Worm (Caenorhabditis elegans) whole organism, young adult: ENCODE results near the gene ugt-42.

Experiments
- B0261.1 ChIP-seq: sonication (generic microtip); optimal IDR thresholded peaks from 2 replicates; lab custom pipeline; 2016; ENCODE audit warnings: mild to moderate bottlenecking, missing genetic modification characterization, moderate library complexity, missing compliant biosample characterization
- B0336.3 ChIP-seq: fragments of 200-800 bp; sonication (Bioruptor generic); IDR thresholded peaks from 2 replicates; pipeline ENCODE4 v1.3.6; 2022; ENCODE audit warnings: missing genetic modification characterization, missing compliant biosample characterization
- C17E4.6 ChIP-seq: fragments of 200-800 bp; sonication (Bioruptor generic); IDR thresholded peaks from 2 replicates; pipeline ENCODE4 v1.3.6; 2022; ENCODE audit warnings: missing genetic modification reagents, missing genetic modification characterization, missing compliant biosample characterization
- F22D6.2 ChIP-seq: sonication (generic microtip); optimal IDR thresholded peaks from 2 replicates; lab custom pipeline; 2016; ENCODE audit warnings: mild to moderate bottlenecking, missing genetic modification characterization, missing compliant biosample characterization
- F23B12.7 ChIP-seq: sonication (generic microtip); optimal IDR thresholded peaks from 2 replicates; lab custom pipeline; 2017; ENCODE audit warnings: missing genetic modification characterization, mild to moderate bottlenecking, missing compliant biosample characterization, antibody characterized with exemption, moderate library complexity; ENCODE audit not compliant: insufficient read depth
- F33H1.4 ChIP-seq: fragments of 200-800 bp; sonication (Bioruptor generic); IDR thresholded peaks from 2 replicates; pipeline ENCODE4 v1.3.6; 2022; ENCODE audit warnings: missing genetic modification reagents, missing genetic modification characterization, missing compliant biosample characterization
- F37B4.10 ChIP-seq: fragments of 200-800 bp; sonication (Bioruptor generic); IDR thresholded peaks from 2 replicates; pipeline ENCODE4 v1.3.6; 2022; ENCODE audit warnings: missing genetic modification characterization, missing compliant biosample characterization
- F52B5.7 ChIP-seq: sonication (generic microtip); optimal IDR thresholded peaks from 2 replicates; lab custom pipeline; 2016; ENCODE audit warnings: mild to moderate bottlenecking, missing genetic modification characterization, missing compliant biosample characterization
- F55B11.4 ChIP-seq: sonication (generic microtip); optimal IDR thresholded peaks from 2 replicates; lab custom pipeline; 2016; ENCODE audit warnings: missing compliant biosample characterization, missing genetic modification characterization, borderline replicate concordance; ENCODE audit not compliant: insufficient read depth
- K11D2.4 ChIP-seq: fragments of 200-800 bp; sonication (Bioruptor generic); IDR thresholded peaks from 2 replicates; pipeline ENCODE4 v1.3.6; 2022; ENCODE audit warnings: missing genetic modification reagents, missing genetic modification characterization, missing compliant biosample characterization
- Y53F4B.3 ChIP-seq: fragments of 200-800 bp; sonication (Bioruptor generic); IDR thresholded peaks from 2 replicates; pipeline ENCODE4 v1.3.6; 2022; ENCODE audit warnings: missing genetic modification reagents, missing genetic modification characterization, missing compliant biosample characterization
- Y67H2A.10 ChIP-seq: fragments of 200-800 bp; sonication (Bioruptor generic); conservative IDR thresholded peaks from 2 replicates; pipeline ENCODE4 v1.3.6; 2022; ENCODE audit warnings: missing genetic modification reagents, missing genetic modification characterization, missing compliant biosample characterization
- akir-1 ChIP-seq: fragments of 200-800 bp; sonication (Bioruptor generic); optimal IDR thresholded peaks from 2 replicates; lab custom pipeline; 2018; ENCODE audit warnings: mild to moderate bottlenecking, missing genetic modification characterization, moderate library complexity, missing compliant biosample characterization
- aptf-2 ChIP-seq: fragments of 200-800 bp; sonication (Bioruptor generic); conservative IDR thresholded peaks from 2 replicates; pipeline ENCODE4 v1.3.6; 2022; ENCODE audit warnings: missing genetic modification reagents, missing genetic modification characterization, missing compliant biosample characterization
- attf-3 ChIP-seq: fragments of 200-800 bp; sonication (Bioruptor generic); conservative IDR thresholded peaks from 2 replicates; pipeline ENCODE4 v1.3.6; 2022; ENCODE audit warnings: missing genetic modification reagents, missing genetic modification characterization, missing compliant biosample characterization
- ceh-58 ChIP-seq: fragments of 200-800 bp; sonication (Bioruptor generic); IDR thresholded peaks from 2 replicates; pipeline ENCODE4 v1.3.6; 2022; ENCODE audit warnings: missing genetic modification characterization, missing compliant biosample characterization
- ceh-79 ChIP-seq: sonication (generic microtip); optimal IDR thresholded peaks from 2 replicates; lab custom pipeline; 2017; ENCODE audit warnings: mild to moderate bottlenecking, missing genetic modification characterization, missing compliant biosample characterization
- dox-1 ChIP-seq: fragments of 200-800 bp; sonication (Bioruptor generic); IDR thresholded peaks from 2 replicates; pipeline ENCODE4 v1.3.6; 2022; ENCODE audit warnings: missing genetic modification reagents, missing genetic modification characterization, missing compliant biosample characterization
- dpl-1 ChIP-seq: fragments of 150-350 bp; optimal IDR thresholded peaks from 2 replicates; lab custom pipeline; 2014; ENCODE audit warnings: missing biosample characterization, missing genetic modification reagents, missing genetic modification characterization
- efl-1 ChIP-seq: fragments of 150-350 bp; optimal IDR thresholded peaks from 2 replicates; lab custom pipeline; 2014; ENCODE audit warnings: missing biosample characterization, missing genetic modification reagents, missing genetic modification characterization
- ekl-4 ChIP-seq: fragments of 200-800 bp; sonication (Bioruptor generic); IDR thresholded peaks from 2 replicates; pipeline ENCODE4 v1.3.6; 2022; ENCODE audit warnings: missing genetic modification reagents, missing genetic modification characterization, missing compliant biosample characterization
- him-1 ChIP-seq: sonication (generic microtip); optimal IDR thresholded peaks from 2 replicates; lab custom pipeline; 2016; ENCODE audit warnings: missing genotype, missing genetic modification reagents, missing genetic modification characterization, missing compliant biosample characterization
- hmg-20 ChIP-seq: fragments of 200-800 bp; sonication (Bioruptor generic); IDR thresholded peaks from 2 replicates; pipeline ENCODE4 v1.3.6; 2022; ENCODE audit warnings: missing genetic modification reagents, missing genetic modification characterization, missing compliant biosample characterization
- hsf-1 ChIP-seq: fragments of 200-800 bp; sonication (Bioruptor generic); IDR thresholded peaks from 2 replicates; pipeline ENCODE4 v1.3.6; 2022; ENCODE audit warnings: missing genetic modification reagents, missing genetic modification characterization, missing compliant biosample characterization
- lin-26 ChIP-seq: fragments of 200-800 bp; sonication (Bioruptor generic); IDR thresholded peaks from 2 replicates; pipeline ENCODE4 v1.3.6; 2022; ENCODE audit warnings: missing genetic modification reagents, missing genetic modification characterization, missing compliant biosample characterization
- lin-54 ChIP-seq: fragments of 200-800 bp; sonication (Bioruptor generic); optimal IDR thresholded peaks from 2 replicates; lab custom pipeline; 2018; ENCODE audit warnings: mild to moderate bottlenecking, missing genetic modification characterization, missing compliant biosample characterization
- lir-1 ChIP-seq: fragments of 200-800 bp; sonication (Bioruptor generic); conservative IDR thresholded peaks from 2 replicates; pipeline ENCODE4 v1.3.6; 2022; ENCODE audit warnings: missing genetic modification reagents, missing genetic modification characterization, missing compliant biosample characterization
- lsy-27 ChIP-seq: sonication (generic microtip); optimal IDR thresholded peaks from 2 replicates; lab custom pipeline; 2017; ENCODE audit warnings: missing genetic modification characterization, mild to moderate bottlenecking, missing compliant biosample characterization, antibody characterized with exemption, missing genotype, borderline replicate concordance; ENCODE audit not compliant: insufficient read depth
- madf-6 ChIP-seq: fragments of 200-800 bp; sonication (Bioruptor generic); IDR thresholded peaks from 2 replicates; pipeline ENCODE4 v1.3.6; 2022; ENCODE audit warnings: missing genetic modification reagents, missing genetic modification characterization, missing compliant biosample characterization
- nhr-120 ChIP-seq: fragments of 200-800 bp; sonication (Bioruptor generic); IDR thresholded peaks from 2 replicates; pipeline ENCODE4 v1.3.6; 2022; ENCODE audit warnings: missing genetic modification characterization, missing compliant biosample characterization
- pha-4 ChIP-seq: fragments of 150-350 bp; sonication (generic microtip); optimal IDR thresholded peaks from 2 replicates; lab custom pipeline; 2014; ENCODE audit warnings: missing biosample characterization, missing genetic modification reagents, missing genetic modification characterization
- repo-1 ChIP-seq: sonication (generic microtip); optimal IDR thresholded peaks from 2 replicates; lab custom pipeline; 2017; ENCODE audit warnings: mild to moderate bottlenecking, missing genetic modification characterization, missing compliant biosample characterization
- snpc-1.3 ChIP-seq: sonication (generic microtip); optimal IDR thresholded peaks from 2 replicates; lab custom pipeline; 2017; ENCODE audit warnings: missing genetic modification characterization, mild to moderate bottlenecking, missing compliant biosample characterization, antibody characterized with exemption, moderate library complexity, missing genotype, missing genetic modification reagents; ENCODE audit not compliant: insufficient read depth
- unc-62 ChIP-seq: fragments of 150-350 bp; optimal IDR thresholded peaks from 2 replicates; lab custom pipeline; 2014; ENCODE audit warnings: missing biosample characterization, missing genetic modification reagents, missing genetic modification characterization
- ztf-22 ChIP-seq: fragments of 200-800 bp; sonication (Bioruptor generic); optimal IDR thresholded peaks from 2 replicates; lab custom pipeline; 2018; ENCODE audit warnings: mild to moderate bottlenecking, missing genetic modification characterization, moderate library complexity, missing compliant biosample characterization
- ztf-25 ChIP-seq: fragments of 200-800 bp; sonication (Bioruptor generic); IDR thresholded peaks from 2 replicates; pipeline ENCODE4 v1.3.6; 2022; ENCODE audit warnings: missing genetic modification reagents, missing genetic modification characterization, missing compliant biosample characterization
- ztf-3 ChIP-seq: fragments of 200-800 bp; sonication (Bioruptor generic); optimal IDR thresholded peaks from 2 replicates; lab custom pipeline; 2018; ENCODE audit warnings: mild to moderate bottlenecking, missing genetic modification characterization, missing compliant biosample characterization

Gene ugt-42

DNA sequence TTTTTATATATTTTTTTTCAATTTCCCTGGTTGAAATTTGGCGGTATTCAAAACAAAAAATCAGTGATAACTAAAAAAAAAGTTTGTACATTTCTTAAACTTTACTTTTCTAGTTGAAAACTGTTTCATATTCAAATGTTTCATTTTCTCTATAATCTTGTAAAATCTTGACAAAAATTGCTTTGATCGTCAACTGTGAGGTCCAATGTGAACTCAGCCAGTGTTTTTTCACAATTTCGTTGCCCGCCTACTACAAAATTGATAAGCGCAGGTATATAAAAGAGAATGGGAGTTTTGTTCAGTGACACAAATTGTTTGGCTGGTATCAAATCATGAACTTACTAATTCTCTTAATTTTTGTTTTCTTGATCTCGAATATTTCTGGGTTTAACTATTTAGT, at the start of gene ugt-42:
Gene ugt-42 (plus strand): TSS at position 301 of the 400 bp plus-strand sequence.
- TF ChIP-seq ztf-22 = no peak

- TF ChIP-seq ztf-22 (no peak), dpl-1 (GFP tag; lab: Kevin White, UChicago) (no peak), Y53F4B.3 (GFP tag; lab: Robert Waterston, UW) (no peak), B0336.3 (GFP tag; lab: Robert Waterston, UW) (no peak), C17E4.6 (no peak), nhr-120 (GFP tag; lab: Robert Waterston, UW) (no peak), akir-1 (GFP tag; lab: Kevin White, UChicago) (no peak)
These were observed 49.2 kb upstream of the ugt-42 start for ce11 chrV:597823-598222.

DNA sequence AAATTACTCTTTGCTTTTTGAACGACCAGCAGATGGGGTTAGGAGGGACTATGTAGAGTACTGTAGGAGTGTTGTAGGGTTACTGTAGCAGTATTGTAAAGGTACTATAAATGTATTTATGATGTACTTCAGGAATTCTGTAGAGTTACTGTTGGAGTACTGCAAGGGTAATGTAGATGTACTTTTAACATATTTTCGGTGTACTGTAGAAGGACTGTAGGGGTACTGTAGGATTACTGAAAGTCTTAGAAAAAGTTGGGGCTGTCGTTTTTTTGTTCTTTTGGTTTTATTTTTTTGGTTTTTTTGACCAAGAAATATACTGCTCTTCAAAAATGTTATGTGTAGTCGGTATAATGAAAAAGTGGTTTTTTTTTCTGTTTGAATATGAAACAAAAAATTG, 48.4 kb upstream of the ugt-42 start:
- no peak for TF ChIP-seq ekl-4 (GFP tag; lab: Robert Waterston, UW)
- TF ChIP-seq F37B4.10 (GFP tag; lab: Robert Waterston, UW) = no peak
- no peak for TF ChIP-seq akir-1 (GFP tag; lab: Kevin White, UChicago)
- TF ChIP-seq ztf-25 (GFP tag; lab: Robert Waterston, UW) = no peak
- no peak for TF ChIP-seq dox-1 (GFP tag; lab: Robert Waterston, UW)
- no peak for TF ChIP-seq K11D2.4 (GFP tag; lab: Robert Waterston, UW)
- no peak for TF ChIP-seq F33H1.4 (GFP tag; lab: Robert Waterston, UW)
- no peak for TF ChIP-seq ceh-79 (tag; lab: Kevin White, UChicago)
- TF ChIP-seq unc-62 (GFP tag; lab: Kevin White, UChicago) = no peak
- TF ChIP-seq B0261.1 (tag; lab: Kevin White, UChicago) = no peak
- TF ChIP-seq ceh-58 (GFP tag; lab: Robert Waterston, UW) = no peak
- no peak for TF ChIP-seq snpc-1.3 (tag; lab: Kevin White, UChicago)
- TF ChIP-seq F22D6.2 = no peak
- TF ChIP-seq hmg-20 (GFP tag; lab: Robert Waterston, UW) = no peak
- TF ChIP-seq ztf-3 (GFP tag; lab: Kevin White, UChicago) = no peak
- no peak for TF ChIP-seq efl-1
- no peak for TF ChIP-seq Y67H2A.10 (GFP tag; lab: Robert Waterston, UW)
- TF ChIP-seq lin-26 = no peak
- TF ChIP-seq pha-4 = no peak
- TF ChIP-seq F55B11.4 (tag; lab: Kevin White, UChicago) = no peak
- TF ChIP-seq, all 124 proteins: peak for 0

DNA sequence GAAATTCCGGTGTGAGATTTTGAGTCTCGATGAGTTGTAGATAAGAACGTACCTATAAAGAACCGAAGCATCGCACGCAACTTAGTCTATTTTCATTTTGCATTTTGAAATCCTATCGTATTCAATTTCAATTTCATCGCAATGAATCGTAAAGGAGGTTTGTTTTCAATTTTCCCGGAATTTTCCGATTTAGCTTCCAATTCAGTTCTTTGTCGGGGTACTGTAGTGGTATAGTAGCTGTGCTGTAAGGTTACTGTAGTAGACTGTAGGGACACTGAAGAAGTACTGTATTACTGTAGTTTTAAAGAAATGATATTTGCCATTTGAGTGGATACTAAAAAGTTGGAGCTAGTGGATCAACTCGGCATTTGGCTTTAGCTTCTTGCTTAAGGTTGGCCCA, 47.2 kb upstream of the ugt-42 start:
- TF ChIP-seq attf-3 (GFP tag; lab: Robert Waterston, UW) (no peak), hsf-1 (no peak), lir-1 (no peak), him-1 (no peak), ztf-22 (no peak), ceh-79 (tag; lab: Kevin White, UChicago) (no peak), F52B5.7 (tag; lab: Kevin White, UChicago) (no peak), aptf-2 (GFP tag; lab: Robert Waterston, UW) (no peak), lsy-27 (tag; lab: Kevin White, UChicago) (no peak), F23B12.7 (no peak), madf-6 (GFP tag; lab: Robert Waterston, UW) (no peak), lin-54 (GFP tag; lab: Kevin White, UChicago) (no peak), repo-1 (tag; lab: Kevin White, UChicago) (no peak)
